Worm (Caenorhabditis elegans) whole organism, L3 larva: Measurements from ENCODE around the gene tam-1.

Experiments used
- R02D3.7 ChIP-seq: fragments of 150-350 bp; optimal IDR thresholded peaks from 2 replicates; lab custom pipeline; 2014; ENCODE audit warnings: missing biosample characterization, missing genetic modification characterization
- ZK546.5 ChIP-seq: sonication (generic microtip); optimal IDR thresholded peaks from 2 replicates; lab custom pipeline; 2017; ENCODE audit warnings: missing biosample characterization, missing genetic modification characterization
- aly-2 ChIP-seq: fragments of 150-350 bp; optimal IDR thresholded peaks from 2 replicates; lab custom pipeline; 2014; ENCODE audit warnings: missing biosample characterization, missing genetic modification characterization
- ama-1 ChIP-seq: fragments of 150-350 bp; optimal IDR thresholded peaks from 2 replicates; lab custom pipeline; 2018
- ceh-16 ChIP-seq: sonication (generic microtip); optimal IDR thresholded peaks from 2 replicates; lab custom pipeline; 2017; ENCODE audit warnings: missing biosample characterization, missing genetic modification characterization
- ceh-28 ChIP-seq: fragments of 150-350 bp; optimal IDR thresholded peaks from 2 replicates; lab custom pipeline; 2014; ENCODE audit warnings: missing biosample characterization, missing genetic modification reagents, missing genetic modification characterization
- ceh-9 ChIP-seq: sonication (generic microtip); optimal IDR thresholded peaks from 2 replicates; lab custom pipeline; 2018; ENCODE audit warnings: missing biosample characterization, missing genetic modification characterization
- daf-12 ChIP-seq: fragments of 150-350 bp; optimal IDR thresholded peaks from 2 replicates; lab custom pipeline; 2014; ENCODE audit warnings: missing biosample characterization, missing genetic modification reagents, missing genetic modification characterization
- eor-1 ChIP-seq, 2 experiments: fragments of 150-350 bp; optimal IDR thresholded peaks; 2 replicates each; lab custom pipeline; 2014 to 2018; ENCODE audit warnings: missing biosample characterization in 2 of 2, missing genetic modification characterization in 2 of 2
- fkh-2 ChIP-seq: fragments of 150-350 bp; optimal IDR thresholded peaks from 2 replicates; lab custom pipeline; 2014; ENCODE audit warnings: missing biosample characterization, missing genetic modification reagents, missing genetic modification characterization
- fos-1 ChIP-seq: fragments of 150-350 bp; optimal IDR thresholded peaks from 2 replicates; lab custom pipeline; 2014; ENCODE audit warnings: missing biosample characterization, missing genetic modification characterization
- hmg-11 ChIP-seq: sonication (generic microtip); optimal IDR thresholded peaks from 2 replicates; lab custom pipeline; 2016; ENCODE audit warnings: missing genetic modification characterization, missing compliant biosample characterization
- lin-39 ChIP-seq: fragments of 150-350 bp; optimal IDR thresholded peaks from 2 replicates; lab custom pipeline; 2018; ENCODE audit warnings: missing biosample characterization, missing genetic modification reagents, missing genetic modification characterization
- lsy-12 ChIP-seq: sonication (generic microtip); optimal IDR thresholded peaks from 2 replicates; lab custom pipeline; 2016; ENCODE audit warnings: mild to moderate bottlenecking, missing genetic modification characterization, missing compliant biosample characterization
- mdl-1 ChIP-seq: fragments of 150-350 bp; optimal IDR thresholded peaks from 2 replicates; lab custom pipeline; 2014; ENCODE audit warnings: missing biosample characterization, missing genetic modification characterization
- mml-1 ChIP-seq: fragments of 150-350 bp; sonication (generic microtip); optimal IDR thresholded peaks from 3 replicates; lab custom pipeline; 2014; ENCODE audit warnings: missing biosample characterization, missing genetic modification characterization
- nfya-1 ChIP-seq: sonication (generic microtip); optimal IDR thresholded peaks from 2 replicates; lab custom pipeline; 2017; ENCODE audit warnings: missing genetic modification characterization, mild to moderate bottlenecking, missing compliant biosample characterization, antibody characterized with exemption, moderate library complexity; ENCODE audit not compliant: insufficient read depth
- nhr-11 ChIP-seq: fragments of 150-350 bp; optimal IDR thresholded peaks from 2 replicates; lab custom pipeline; 2014; ENCODE audit warnings: missing biosample characterization, missing genetic modification characterization
- nhr-12 ChIP-seq: fragments of 150-350 bp; optimal IDR thresholded peaks from 2 replicates; lab custom pipeline; 2014; ENCODE audit warnings: missing biosample characterization, missing genetic modification characterization
- nhr-23 ChIP-seq: fragments of 150-350 bp; optimal IDR thresholded peaks from 2 replicates; lab custom pipeline; 2014; ENCODE audit warnings: missing biosample characterization, missing genetic modification reagents, missing genetic modification characterization
- nhr-237 ChIP-seq: fragments of 150-350 bp; optimal IDR thresholded peaks from 2 replicates; lab custom pipeline; 2014; ENCODE audit warnings: missing biosample characterization, missing genetic modification characterization
- nhr-25 ChIP-seq: sonication (generic microtip); optimal IDR thresholded peaks from 2 replicates; lab custom pipeline; 2017; ENCODE audit warnings: missing biosample characterization, missing genetic modification characterization
- nhr-28 ChIP-seq: fragments of 150-350 bp; optimal IDR thresholded peaks from 2 replicates; lab custom pipeline; 2014; ENCODE audit warnings: missing biosample characterization, missing genetic modification characterization
- nhr-76 ChIP-seq: fragments of 150-350 bp; sonication (generic microtip); optimal IDR thresholded peaks from 5 replicates; lab custom pipeline; 2014; ENCODE audit warnings: missing biosample characterization, missing genetic modification characterization
- nhr-77 ChIP-seq: fragments of 150-350 bp; optimal IDR thresholded peaks from 2 replicates; lab custom pipeline; 2014; ENCODE audit warnings: missing biosample characterization, missing genetic modification characterization
- pha-4 ChIP-seq: fragments of 150-350 bp; optimal IDR thresholded peaks from 2 replicates; lab custom pipeline; 2014; ENCODE audit warnings: missing biosample characterization, missing genetic modification reagents, missing genetic modification characterization
- pqm-1 ChIP-seq: fragments of 150-350 bp; optimal IDR thresholded peaks from 2 replicates; lab custom pipeline; 2017; ENCODE audit warnings: missing biosample characterization, missing genetic modification characterization, inconsistent platforms
- sea-2 ChIP-seq: fragments of 150-350 bp; sonication (generic microtip); optimal IDR thresholded peaks from 4 replicates; lab custom pipeline; 2014; ENCODE audit warnings: missing biosample characterization, missing genetic modification reagents, missing genetic modification characterization
- skn-1 ChIP-seq: fragments of 150-350 bp; optimal IDR thresholded peaks from 2 replicates; lab custom pipeline; 2014; ENCODE audit warnings: missing biosample characterization, missing genetic modification characterization
- snpc-4 ChIP-seq: fragments of 150-350 bp; optimal IDR thresholded peaks from 2 replicates; lab custom pipeline; 2014; ENCODE audit warnings: missing biosample characterization, missing genetic modification characterization
- tbx-2 ChIP-seq: sonication (generic microtip); optimal IDR thresholded peaks from 2 replicates; lab custom pipeline; 2016; ENCODE audit warnings: mild to moderate bottlenecking, missing genetic modification characterization, missing compliant biosample characterization
- unc-39 ChIP-seq: sonication (generic microtip); optimal IDR thresholded peaks from 4 replicates; lab custom pipeline; 2017; ENCODE audit warnings: missing biosample characterization, missing genetic modification characterization
- ztf-11 ChIP-seq: fragments of 150-350 bp; optimal IDR thresholded peaks from 2 replicates; lab custom pipeline; 2014; ENCODE audit warnings: missing biosample characterization, missing genetic modification characterization
- ztf-4 ChIP-seq: fragments of 150-350 bp; optimal IDR thresholded peaks from 2 replicates; lab custom pipeline; 2014; ENCODE audit warnings: missing biosample characterization, missing genetic modification characterization

Gene tam-1

DNA sequence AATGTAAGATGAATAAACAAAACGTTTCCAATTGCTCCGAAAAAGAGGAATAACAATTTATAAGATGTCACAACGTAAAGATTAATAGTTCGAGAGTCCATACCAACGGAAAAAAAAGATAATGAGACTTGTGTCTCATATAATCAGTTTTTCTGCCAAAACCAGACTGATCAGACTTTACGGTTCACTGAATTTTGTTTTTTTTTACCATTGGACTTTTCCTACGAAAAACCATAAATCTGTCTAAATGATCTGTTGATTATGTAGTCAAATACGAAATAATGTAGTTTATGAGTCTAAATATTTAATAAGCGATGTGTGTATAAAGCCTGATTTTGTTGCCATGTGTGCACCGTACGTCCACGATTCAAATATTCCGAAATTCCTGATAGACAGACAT is 16.2 kb upstream of the tam-1 start, which contains the start of gene srsx-11:
srsx-11 (minus strand) TSS at position 101 of the 400 bp plus-strand sequence.
- TF ChIP-seq nhr-77 = no peak

ce11 chrV:4977539-4977938 is 14.6 kb upstream of the tam-1 start:
- TF ChIP-seq ceh-9 (tag; lab: Kevin White, UChicago) = no peak
- TF ChIP-seq nhr-11 (tag; lab: Kevin White, UChicago) = no peak
- TF ChIP-seq nhr-76 (tag; lab: Kevin White, UChicago) = no peak
- TF ChIP-seq lsy-12 = no peak
- TF ChIP-seq sea-2 (GFP tag; lab: Kevin White, UChicago) = no peak
- no peak for TF ChIP-seq R02D3.7 (tag; lab: Kevin White, UChicago)
- no peak for TF ChIP-seq nhr-12 (tag; lab: Kevin White, UChicago)
- no peak for TF ChIP-seq tbx-2 (tag; lab: Kevin White, UChicago)
- TF ChIP-seq mml-1 = no peak
- no peak for TF ChIP-seq fkh-2
- no peak for TF ChIP-seq fos-1
- no peak for TF ChIP-seq ztf-4
- TF ChIP-seq nhr-23 = no peak
- TF ChIP-seq eor-1 (tag; optimal IDR thresholded peaks at IDR 0.05; lab: Kevin White, UChicago) = no peak
- no peak for TF ChIP-seq ZK546.5

DNA sequence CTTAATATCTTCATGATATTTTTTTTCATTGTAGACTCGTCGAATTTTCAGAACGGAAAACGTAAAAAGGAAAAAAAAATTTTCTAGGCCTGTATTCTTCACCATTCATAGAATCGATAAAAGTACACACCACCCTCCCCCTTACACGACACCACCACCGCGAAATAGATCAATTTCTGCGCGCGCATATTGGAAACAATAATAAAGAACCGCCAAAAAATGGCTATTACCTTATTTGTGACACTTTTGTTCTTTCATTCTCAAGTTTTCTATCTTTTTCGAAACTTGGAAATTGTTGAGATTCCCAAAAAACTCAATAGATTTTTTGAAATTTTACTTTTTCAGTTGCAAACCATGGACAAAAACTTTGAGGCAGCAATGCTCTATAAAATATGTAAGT is 12.2 kb upstream of the tam-1 start, which contains the start of gene F26G5.1:
F26G5.1 (plus strand) TSS at position 339 of the 400 bp plus-strand sequence.
- TF ChIP-seq lin-39 (tag; lab: Kevin White, UChicago) (no peak), nfya-1 (tag; lab: Kevin White, UChicago) (no peak), pqm-1 (no peak)

- no peak for TF ChIP-seq nhr-28 (tag; lab: Kevin White, UChicago)
- no peak for TF ChIP-seq fos-1
- TF ChIP-seq pha-4 (tag; lab: Kevin White, UChicago) = no peak
Measured at ce11 chrV:4974677-4975076, 11.8 kb upstream of the tam-1 start, which contains the start of gene srsx-10. Gene srsx-10 (minus strand): TSS chrV:4974777.

DNA sequence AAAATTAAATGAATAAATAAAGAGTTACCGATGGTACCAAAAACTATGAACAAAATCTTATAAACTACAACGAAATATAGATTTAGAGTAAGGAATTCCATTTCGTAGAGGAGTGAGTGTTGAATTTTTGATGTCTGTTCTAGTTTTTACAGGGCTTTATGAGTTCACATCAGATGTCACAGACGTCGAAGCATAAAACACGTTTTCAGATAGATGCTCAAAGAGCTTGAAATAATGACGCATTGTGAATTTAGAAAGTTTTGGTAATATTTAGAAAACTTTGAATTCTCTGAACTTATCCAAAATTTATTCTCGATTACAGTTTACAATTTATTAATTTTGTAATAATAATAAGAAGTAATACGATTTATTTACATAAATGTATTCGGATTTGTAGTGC is 10.0 kb upstream of the tam-1 start, which contains the start of gene srsx-9:
srsx-9 (minus strand) TSS at position 101 of the 400 bp plus-strand sequence.
- TF ChIP-seq eor-1 (tag; optimal IDR thresholded peaks at IDR 0.05; lab: Kevin White, UChicago) (no peak), sea-2 (GFP tag; lab: Kevin White, UChicago) (no peak), pha-4 (tag; lab: Kevin White, UChicago) (no peak), daf-12 (tag; lab: Kevin White, UChicago) (no peak), nhr-28 (tag; lab: Kevin White, UChicago) (no peak), hmg-11 (no peak), mdl-1 (tag; lab: Kevin White, UChicago) (no peak), nhr-11 (tag; lab: Kevin White, UChicago) (no peak), snpc-4 (tag; lab: Kevin White, UChicago) (no peak), lsy-12 (no peak), nhr-25 (tag; lab: Kevin White, UChicago) (no peak), ama-1 (no peak), ztf-4 (no peak), aly-2 (no peak), lin-39 (tag; lab: Kevin White, UChicago) (no peak), ceh-28 (tag; lab: Kevin White, UChicago) (no peak), fos-1 (no peak), ceh-16 (tag; lab: Kevin White, UChicago) (no peak), nhr-76 (tag; lab: Kevin White, UChicago) (no peak)

DNA sequence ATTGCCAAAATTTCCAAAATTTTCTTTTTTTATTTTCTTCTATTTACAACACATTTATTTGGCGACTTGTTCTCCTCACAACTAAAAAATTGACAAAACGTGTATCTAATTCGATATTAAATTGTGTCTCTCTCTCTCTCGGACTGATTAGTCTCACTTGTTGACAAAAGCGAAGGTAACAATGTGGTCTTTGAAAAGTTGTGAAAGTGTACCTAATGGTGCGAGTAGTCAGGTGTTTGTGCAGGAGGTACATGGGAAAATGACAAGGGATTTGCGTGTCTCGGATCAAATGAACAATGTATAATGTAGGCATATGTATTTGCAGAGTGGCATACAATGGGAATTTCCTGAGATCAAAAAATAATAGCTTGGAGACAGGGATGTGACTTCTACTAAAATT is 6.6 kb upstream of the tam-1 start:
- TF ChIP-seq pqm-1 (peak; percentile 14), pha-4 (tag; lab: Kevin White, UChicago) (peak; percentile 87), mml-1 (no peak), ztf-4 (no peak)

- no peak for TF ChIP-seq nhr-25 (tag; lab: Kevin White, UChicago)
- no peak for TF ChIP-seq pqm-1
- no peak for TF ChIP-seq ztf-11 (tag; lab: Kevin White, UChicago)
- TF ChIP-seq ceh-28 (tag; lab: Kevin White, UChicago) = no peak
- no peak for TF ChIP-seq nhr-237 (tag; lab: Kevin White, UChicago)
- TF ChIP-seq ZK546.5 = no peak
- TF ChIP-seq skn-1 (tag; lab: Kevin White, UChicago) = no peak
- no peak for TF ChIP-seq sea-2 (GFP tag; lab: Kevin White, UChicago)
- no peak for TF ChIP-seq unc-39 (tag; lab: Kevin White, UChicago)
Measured at ce11 chrV:4968775-4969174, 5.9 kb upstream of the tam-1 start.
